Fruit fly (Drosophila melanogaster) whole organism, prepupa: ENCODE results near the gene Ptpmeg2.

Experiments
- Blimp-1 ChIP-seq: fragments of 200-800 bp; sonication (Bioruptor generic); optimal IDR thresholded peaks from 3 replicates; lab custom pipeline; 2017; ENCODE audit warnings: missing biosample characterization, missing genetic modification characterization, mild to moderate bottlenecking, moderate library complexity, missing genetic modification reagents
- CG10631 ChIP-seq: fragments of 200-800 bp; sonication (Bioruptor generic); optimal IDR thresholded peaks from 2 replicates; lab custom pipeline; 2016; ENCODE audit warnings: missing biosample characterization, missing genetic modification characterization
- CG10669 ChIP-seq: fragments of 200-800 bp; sonication (Bioruptor generic); optimal IDR thresholded peaks from 3 replicates; lab custom pipeline; 2018; ENCODE audit warnings: missing biosample characterization, mild to moderate bottlenecking, missing genetic modification characterization, moderate library complexity
- CG11294 ChIP-seq: fragments of 200-800 bp; sonication (Bioruptor generic); IDR thresholded peaks from 2 replicates; pipeline ENCODE4 v1.3.6; 2022; ENCODE audit warnings: missing biosample characterization, missing genetic modification characterization
- CG11762 ChIP-seq: fragments of 200-800 bp; sonication (Bioruptor generic); optimal IDR thresholded peaks from 3 replicates; lab custom pipeline; 2016; ENCODE audit warnings: missing biosample characterization, missing genetic modification characterization; ENCODE audit not compliant: insufficient read depth
- CG11902 ChIP-seq: fragments of 200-800 bp; sonication (Bioruptor generic); optimal IDR thresholded peaks from 3 replicates; lab custom pipeline; 2016; ENCODE audit warnings: missing biosample characterization, missing genetic modification characterization
- CG15336 ChIP-seq: fragments of 200-800 bp; sonication (Bioruptor generic); IDR thresholded peaks from 2 replicates; pipeline ENCODE4 v1.3.6; 2022; ENCODE audit warnings: missing biosample characterization, missing genetic modification characterization
- CG16779 ChIP-seq: fragments of 200-800 bp; sonication (Bioruptor generic); optimal IDR thresholded peaks from 3 replicates; lab custom pipeline; 2017; ENCODE audit warnings: missing biosample characterization, mild to moderate bottlenecking, missing genetic modification characterization
- CG31627 ChIP-seq: fragments of 200-800 bp; sonication (Bioruptor generic); optimal IDR thresholded peaks from 3 replicates; lab custom pipeline; 2016; ENCODE audit warnings: missing biosample characterization, missing genetic modification characterization
- CG32006 ChIP-seq: fragments of 200-800 bp; sonication (Bioruptor generic); optimal IDR thresholded peaks from 3 replicates; lab custom pipeline; 2017; ENCODE audit warnings: missing biosample characterization, mild to moderate bottlenecking, missing genetic modification characterization
- CG34406 ChIP-seq: fragments of 200-800 bp; sonication (Bioruptor generic); optimal IDR thresholded peaks from 3 replicates; lab custom pipeline; 2016; ENCODE audit warnings: missing biosample characterization, missing genetic modification characterization
- CG3919 ChIP-seq: fragments of 200-800 bp; sonication (Bioruptor generic); optimal IDR thresholded peaks from 3 replicates; lab custom pipeline; 2016; ENCODE audit warnings: missing biosample characterization, missing genetic modification characterization
- CG6163 ChIP-seq: fragments of 200-800 bp; sonication (Bioruptor generic); IDR thresholded peaks from 3 replicates; pipeline ENCODE4 v1.3.6; 2022; ENCODE audit warnings: missing biosample characterization, missing genetic modification characterization
- CG6792 ChIP-seq: fragments of 200-800 bp; sonication (Bioruptor generic); optimal IDR thresholded peaks from 3 replicates; lab custom pipeline; 2016; ENCODE audit warnings: missing biosample characterization, missing genetic modification characterization
- CG6808 ChIP-seq: fragments of 200-800 bp; sonication (Bioruptor generic); optimal IDR thresholded peaks from 3 replicates; lab custom pipeline; 2017; ENCODE audit warnings: missing biosample characterization, missing genetic modification characterization, mild to moderate bottlenecking, moderate library complexity, missing genetic modification reagents
- CG6854 ChIP-seq: fragments of 200-800 bp; sonication (Bioruptor generic); optimal IDR thresholded peaks from 2 replicates; lab custom pipeline; 2017; ENCODE audit warnings: missing biosample characterization, mild to moderate bottlenecking, missing genetic modification characterization
- CG8119 ChIP-seq: fragments of 200-800 bp; sonication (Bioruptor generic); IDR thresholded peaks from 3 replicates; pipeline ENCODE4 v1.3.6; 2022; ENCODE audit warnings: missing biosample characterization, missing genetic modification characterization
- CG8319 ChIP-seq: fragments of 200-800 bp; sonication (Bioruptor generic); optimal IDR thresholded peaks from 3 replicates; lab custom pipeline; 2016; ENCODE audit warnings: missing biosample characterization, missing genetic modification characterization
- CG8632 ChIP-seq: fragments of 200-800 bp; sonication (Bioruptor generic); optimal IDR thresholded peaks from 3 replicates; lab custom pipeline; 2016; ENCODE audit warnings: missing biosample characterization, missing genetic modification characterization
- CG9139 ChIP-seq: fragments of 200-800 bp; sonication (Bioruptor generic); optimal IDR thresholded peaks from 3 replicates; lab custom pipeline; 2017; ENCODE audit warnings: missing biosample characterization, mild to moderate bottlenecking, missing genetic modification characterization
- Eip78C ChIP-seq: fragments of 200-800 bp; sonication (Bioruptor generic); peaks from one replicate; lab custom pipeline; 2016; ENCODE audit warnings: missing biosample characterization, missing genetic modification characterization
- Ets96B ChIP-seq: fragments of 200-800 bp; optimal IDR thresholded peaks from 2 replicates; lab custom pipeline; 2019; ENCODE audit warnings: missing biosample characterization, mild to moderate bottlenecking, missing genetic modification characterization, moderate library complexity
- Gug ChIP-seq: fragments of 200-800 bp; sonication (Bioruptor generic); IDR thresholded peaks from 2 replicates; pipeline ENCODE4 v1.3.6; 2022; ENCODE audit warnings: missing biosample characterization, missing genetic modification characterization
- Hr38 ChIP-seq: sonication (Bioruptor generic); optimal IDR thresholded peaks from 2 replicates; lab custom pipeline; 2016; ENCODE audit warnings: missing biosample characterization, missing genetic modification characterization
- Hr4 ChIP-seq: fragments of 200-800 bp; sonication (Bioruptor generic); optimal IDR thresholded peaks from 3 replicates; lab custom pipeline; 2016; ENCODE audit warnings: missing biosample characterization, missing genetic modification characterization
- Lpt ChIP-seq: fragments of 200-800 bp; sonication (Bioruptor generic); optimal IDR thresholded peaks from 3 replicates; lab custom pipeline; 2016; ENCODE audit warnings: missing biosample characterization, missing genetic modification characterization
- Met ChIP-seq: fragments of 200-800 bp; sonication (Bioruptor generic); optimal IDR thresholded peaks from 3 replicates; lab custom pipeline; 2016; ENCODE audit warnings: missing biosample characterization, missing genetic modification characterization
- Sox102F ChIP-seq: fragments of 200-800 bp; sonication (Bioruptor generic); optimal IDR thresholded peaks from 2 replicates; lab custom pipeline; 2016; ENCODE audit warnings: missing biosample characterization, mild to moderate bottlenecking, missing genetic modification characterization
- Sox15 ChIP-seq: fragments of 200-800 bp; sonication (Bioruptor generic); optimal IDR thresholded peaks from 3 replicates; lab custom pipeline; 2016; ENCODE audit warnings: missing biosample characterization, missing genetic modification characterization
- achi ChIP-seq: fragments of 200-800 bp; sonication (Bioruptor generic); optimal IDR thresholded peaks from 3 replicates; lab custom pipeline; 2016; ENCODE audit warnings: missing biosample characterization, missing genetic modification characterization
- acj6 ChIP-seq: fragments of 200-800 bp; sonication (Bioruptor generic); optimal IDR thresholded peaks from 3 replicates; lab custom pipeline; 2016; ENCODE audit warnings: missing biosample characterization, missing genetic modification characterization
- dac ChIP-seq: fragments of 200-800 bp; sonication (Bioruptor generic); optimal IDR thresholded peaks from 2 replicates; lab custom pipeline; 2017; ENCODE audit warnings: missing biosample characterization, mild to moderate bottlenecking, missing genetic modification characterization
- dsx ChIP-seq: fragments of 200-800 bp; optimal IDR thresholded peaks from 3 replicates; lab custom pipeline; 2019; ENCODE audit warnings: missing biosample characterization, mild to moderate bottlenecking, missing genetic modification characterization, moderate library complexity; ENCODE audit not compliant: poor library complexity, severe bottlenecking
- eg ChIP-seq: fragments of 200-800 bp; sonication (Bioruptor generic); IDR thresholded peaks from 3 replicates; pipeline ENCODE4 v1.3.6; 2022; ENCODE audit warnings: missing biosample characterization, missing genetic modification characterization
- esn ChIP-seq: fragments of 200-800 bp; sonication (Bioruptor generic); optimal IDR thresholded peaks from 2 replicates; lab custom pipeline; 2016; ENCODE audit warnings: missing biosample characterization, mild to moderate bottlenecking, missing genetic modification characterization, moderate library complexity
- fd59A ChIP-seq: fragments of 200-800 bp; sonication (Bioruptor generic); optimal IDR thresholded peaks from 2 replicates; lab custom pipeline; 2017; ENCODE audit warnings: missing biosample characterization, mild to moderate bottlenecking, missing genetic modification characterization, missing genetic modification reagents
- fd85E ChIP-seq: fragments of 200-800 bp; sonication (Bioruptor generic); optimal IDR thresholded peaks from 3 replicates; lab custom pipeline; 2016; ENCODE audit warnings: missing biosample characterization, missing genetic modification characterization
- fkh ChIP-seq: fragments of 200-800 bp; sonication (Bioruptor generic); optimal IDR thresholded peaks from 3 replicates; lab custom pipeline; 2017; ENCODE audit warnings: missing biosample characterization, mild to moderate bottlenecking, missing genetic modification characterization, moderate library complexity
- lz ChIP-seq: fragments of 200-800 bp; sonication (Bioruptor generic); optimal IDR thresholded peaks from 3 replicates; lab custom pipeline; 2016; ENCODE audit warnings: missing biosample characterization, missing genetic modification characterization
- pdm3 ChIP-seq: fragments of 200-800 bp; sonication (Bioruptor generic); optimal IDR thresholded peaks from 3 replicates; lab custom pipeline; 2016; ENCODE audit warnings: missing biosample characterization, missing genetic modification characterization
- salr ChIP-seq, 2 experiments: fragments of 200-800 bp; sonication (Bioruptor generic); optimal IDR thresholded peaks; 3 replicates each; lab custom pipeline; 2016 to 2018; ENCODE audit warnings: missing biosample characterization in 2 of 2, missing genetic modification characterization in 2 of 2, mild to moderate bottlenecking in 1 of 2
- spab ChIP-seq: fragments of 200-800 bp; sonication (Bioruptor generic); optimal IDR thresholded peaks from 2 replicates; lab custom pipeline; 2017; ENCODE audit warnings: missing biosample characterization, mild to moderate bottlenecking, missing genetic modification characterization, missing genetic modification reagents
- ss ChIP-seq, 2 experiments: fragments of 200-800 bp; sonication (Bioruptor generic); optimal IDR thresholded peaks; 2 replicates in 1 of 2; 3 replicates in 1 of 2; lab custom pipeline; 2017 to 2018; ENCODE audit warnings: mild to moderate bottlenecking in 2 of 2, missing biosample characterization in 2 of 2, missing genetic modification characterization in 2 of 2, moderate library complexity in 1 of 2
- topi ChIP-seq: fragments of 200-800 bp; sonication (Bioruptor generic); optimal IDR thresholded peaks from 3 replicates; lab custom pipeline; 2016; ENCODE audit warnings: missing biosample characterization, missing genetic modification characterization

Ptpmeg2 gene

DNA sequence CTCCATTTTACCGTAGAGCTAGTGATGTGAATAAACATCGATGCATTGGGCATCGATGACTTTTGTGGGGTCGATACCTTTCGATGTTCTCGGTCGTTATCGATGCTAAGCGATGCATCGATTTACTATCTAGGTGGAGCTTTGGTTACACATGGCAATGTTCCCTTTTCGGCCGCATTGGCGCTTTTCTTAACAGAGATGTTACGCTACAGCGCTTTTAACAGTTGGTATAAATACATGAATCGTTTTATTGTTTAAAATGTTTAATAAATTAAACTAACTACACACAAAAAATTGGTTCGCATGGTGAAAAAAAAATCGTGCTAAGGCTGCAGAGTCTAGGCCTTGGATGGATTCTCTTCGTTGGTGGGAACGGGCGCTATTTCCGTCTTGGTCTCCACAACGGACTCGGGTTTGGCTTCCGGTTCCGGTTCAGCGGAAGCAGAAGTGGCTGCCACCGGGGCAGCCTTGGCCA is at the start of gene Ptpmeg2 (continued):
- no peak for TF ChIP-seq dsx (GFP tag; lab: Kevin White, UChicago)
- TF ChIP-seq acj6 (GFP tag; lab: Kevin White, UChicago) = peak; percentile 41
- peak; percentile 63 for TF ChIP-seq esn
- no peak for TF ChIP-seq CG9139 (GFP tag; lab: Kevin White, UChicago)
- TF ChIP-seq CG10631 (GFP tag; lab: Kevin White, UChicago) = no peak
- peak; percentile 38 for TF ChIP-seq topi (GFP tag; lab: Kevin White, UChicago)
- no peak for TF ChIP-seq Blimp-1 (GFP tag; lab: Kevin White, UChicago)
- no peak for TF ChIP-seq CG8119 (GFP tag; lab: Robert Waterston, UW)

DNA sequence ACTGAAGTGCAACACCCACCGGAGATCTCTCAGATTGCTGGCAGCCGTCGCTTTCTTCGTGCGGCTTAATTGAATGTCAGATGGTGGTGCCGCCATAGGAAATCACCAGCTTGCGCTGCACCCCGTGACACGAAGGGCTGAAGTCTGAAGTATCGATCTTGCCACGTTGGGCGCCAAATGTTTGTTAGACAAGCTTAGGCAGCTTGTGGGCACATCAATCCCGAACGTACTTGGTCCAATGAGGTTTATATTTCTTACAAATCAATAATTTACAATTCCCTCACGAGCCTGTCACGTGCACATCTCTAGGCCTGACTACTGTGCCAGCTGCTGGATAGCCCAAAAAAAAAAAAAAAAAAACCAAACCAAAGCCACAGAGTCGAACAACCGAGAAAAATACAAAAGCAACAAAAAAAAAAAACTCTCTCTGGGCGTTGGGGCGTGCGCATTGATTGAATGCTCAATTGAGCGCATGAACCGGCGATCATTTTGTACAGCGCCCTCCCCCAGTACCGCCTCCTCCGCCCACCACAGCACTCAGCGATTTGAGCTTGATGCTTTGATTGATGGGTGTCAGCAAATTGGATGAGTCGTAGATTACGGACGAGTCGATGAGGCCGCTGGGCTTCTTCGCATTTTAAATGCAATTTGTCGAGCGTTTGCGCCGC is 49.0 kb upstream of the Ptpmeg2 start:
- TF ChIP-seq achi (GFP tag; lab: Kevin White, UChicago) (no peak), CG11902 (GFP tag; lab: Kevin White, UChicago) (no peak), CG32006 (peak; percentile 12), CG6163 (no peak), spab (no peak), CG6854 (GFP tag; lab: Kevin White, UChicago) (no peak), topi (GFP tag; lab: Kevin White, UChicago) (no peak), CG16779 (tag; lab: Kevin White, UChicago) (no peak), Lpt (GFP tag; lab: Kevin White, UChicago) (no peak), CG10669 (GFP tag; lab: Kevin White, UChicago) (no peak), CG10631 (GFP tag; lab: Kevin White, UChicago) (no peak), fd85E (no peak), Sox102F (no peak), CG11762 (GFP tag; lab: Kevin White, UChicago) (no peak), CG8632 (GFP tag; lab: Kevin White, UChicago) (no peak), Eip78C (GFP tag; lab: Kevin White, UChicago) (peak; percentile 30)

DNA sequence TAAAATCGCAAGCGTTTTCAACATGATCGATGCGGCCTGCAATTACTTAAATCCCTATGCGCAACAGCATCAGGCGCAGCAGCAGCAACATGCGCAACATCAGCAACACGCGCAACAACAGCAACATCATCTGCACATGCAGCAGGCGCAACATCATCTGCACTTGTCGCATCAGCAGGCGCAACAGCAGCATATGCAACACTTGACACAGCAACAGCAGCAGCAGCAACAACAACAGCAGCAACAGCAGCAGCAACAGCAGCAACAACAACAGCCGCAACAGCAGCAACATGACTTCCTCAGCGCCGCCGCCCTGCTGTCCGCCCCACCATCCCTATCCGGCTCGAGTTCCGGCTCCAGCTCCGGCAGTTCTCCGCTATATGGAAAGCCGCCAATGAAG is 35.7 kb upstream of the Ptpmeg2 start:
- TF ChIP-seq lz = no peak
- no peak for TF ChIP-seq Hr38 (GFP tag; lab: Kevin White, UChicago)
- TF ChIP-seq CG3919 (GFP tag; lab: Kevin White, UChicago) = no peak
- no peak for TF ChIP-seq fkh
- no peak for TF ChIP-seq achi (GFP tag; lab: Kevin White, UChicago)
- TF ChIP-seq CG31627 = no peak
- TF ChIP-seq CG8319 (GFP tag; lab: Kevin White, UChicago) = no peak
- no peak for TF ChIP-seq pdm3 (GFP tag; lab: Kevin White, UChicago)
- no peak for TF ChIP-seq Hr4 (GFP tag; lab: Kevin White, UChicago)
- TF ChIP-seq CG6792 (GFP tag; lab: Kevin White, UChicago) = no peak
- TF ChIP-seq eg = no peak
- no peak for TF ChIP-seq Gug (GFP tag; lab: Robert Waterston, UW)
- TF ChIP-seq dac (GFP tag; lab: Kevin White, UChicago) = no peak
- no peak for TF ChIP-seq Ets96B

DNA sequence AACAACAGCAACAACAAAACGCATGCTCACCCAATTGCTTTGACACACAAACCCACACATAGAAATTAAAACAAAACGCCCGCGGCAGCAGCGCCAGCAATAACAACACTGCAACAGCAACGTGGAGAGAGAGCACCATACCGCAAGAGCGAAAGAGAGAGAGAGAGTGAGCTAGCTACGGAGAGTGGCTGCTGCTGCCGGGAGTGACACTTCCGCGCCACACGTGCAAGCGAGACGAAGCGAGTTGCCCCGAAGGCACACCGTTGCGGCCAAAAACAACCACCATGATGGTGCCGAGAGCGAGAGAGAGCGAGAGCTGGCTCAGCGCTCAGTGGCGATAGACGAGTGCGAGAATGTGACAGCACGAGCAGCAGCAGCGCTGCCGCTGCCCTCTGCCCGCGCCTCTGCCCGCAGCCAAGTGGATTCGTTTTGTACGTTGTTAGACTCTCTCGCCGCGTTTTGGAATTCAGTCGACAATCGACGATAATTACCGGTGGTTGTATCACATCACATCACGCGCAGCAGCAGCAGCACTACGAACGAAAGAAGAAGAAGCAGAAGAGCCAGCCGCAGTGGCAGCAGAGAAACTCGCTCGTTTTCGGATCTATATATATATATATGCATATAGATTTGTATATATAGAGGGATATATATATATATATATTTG is 34.9 kb upstream of the Ptpmeg2 start, which contains the start of gene btd:
TSS of gene btd (plus strand) at position 467 of the 667 bp plus-strand sequence.
- TF ChIP-seq eg (peak; percentile 71), CG8119 (GFP tag; lab: Robert Waterston, UW) (peak; percentile 71), lz (peak; percentile 7), salr (GFP tag; optimal IDR thresholded peaks at IDR 0.05; lab: Kevin White, UChicago) (peak in 1 of 2 experiments; percentile 41), CG3919 (GFP tag; lab: Kevin White, UChicago) (peak; percentile 29), CG34406 (GFP tag; lab: Kevin White, UChicago) (peak; percentile 14), fd59A (GFP tag; lab: Kevin White, UChicago) (peak; percentile 29), Met (GFP tag; lab: Kevin White, UChicago) (no peak), CG15336 (GFP tag; lab: Robert Waterston, UW) (peak; percentile 24; the same call in 1 of the 2 replicates), dac (GFP tag; lab: Kevin White, UChicago) (peak; percentile 25), achi (GFP tag; lab: Kevin White, UChicago) (peak; percentile 13), CG11294 (GFP tag; lab: Robert Waterston, UW) (no peak), topi (GFP tag; lab: Kevin White, UChicago) (no peak), Sox15 (GFP tag; lab: Kevin White, UChicago) (no peak), Sox102F (no peak), Eip78C (GFP tag; lab: Kevin White, UChicago) (peak; percentile 25), CG6808 (peak; percentile 2), ss (GFP tag; optimal IDR thresholded peaks at IDR 0.05; lab: Kevin White, UChicago) (peak; percentile 52 to 53)
